Fruit fly (Drosophila melanogaster): Measurements from ENCODE around the gene ppk10.

ppk10 gene

dm6 chr2L:10474268-10474678 lies 22.1 kb upstream of the ppk10 start, which contains the start of gene RluA-1 (continued):
- peak; percentile 92 for TF ChIP-seq HLH54F (GFP tag; optimal IDR thresholded peaks at IDR 0.05)
- TF ChIP-seq CG12391 (tag; optimal IDR thresholded peaks at IDR 0.05): peak; percentile 100
- TF ChIP-seq br (optimal IDR thresholded peaks at IDR 0.05): no peak
- TF ChIP-seq CG4404 (GFP tag; IDR thresholded peaks at IDR 0.05): peak; percentile 98
- TF ChIP-seq CG10431 (GFP tag; optimal IDR thresholded peaks at IDR 0.05): peak; percentile 99
- TF ChIP-seq oc (tag; optimal IDR thresholded peaks at IDR 0.05): peak; percentile 100
- TF ChIP-seq CG7372 (GFP tag; IDR thresholded peaks at IDR 0.05): peak; percentile 98
- TF ChIP-seq CG14014 (GFP tag; IDR thresholded peaks at IDR 0.05): peak; percentile 99
- peak; percentile 87 for TF ChIP-seq lbe (GFP tag; optimal IDR thresholded peaks at IDR 0.05)
- TF ChIP-seq CG9437 (GFP tag; optimal IDR thresholded peaks at IDR 0.05): peak; percentile 97
- TF ChIP-seq CG3281 (GFP tag; optimal IDR thresholded peaks at IDR 0.05): peak; percentile 99
- TF ChIP-seq CG9609 (GFP tag; optimal IDR thresholded peaks at IDR 0.05): peak; percentile 92
- peak; percentile 99 for TF ChIP-seq gsb (GFP tag; IDR thresholded peaks at IDR 0.05)
- peak; percentile 64 for TF ChIP-seq p53 (GFP tag; optimal IDR thresholded peaks at IDR 0.05)
- TF ChIP-seq CG17612 (GFP tag; IDR thresholded peaks at IDR 0.05): peak; percentile 99
- TF ChIP-seq Bdp1 (GFP tag; optimal IDR thresholded peaks at IDR 0.05): peak; percentile 92
- peak; percentile 99 for TF ChIP-seq Fer1 (GFP tag; optimal IDR thresholded peaks at IDR 0.05)
- peak; percentile 99 for TF ChIP-seq HmgZ (tag; optimal IDR thresholded peaks at IDR 0.05)
- TF ChIP-seq Atf-2 (GFP tag; optimal IDR thresholded peaks at IDR 0.05): peak; percentile 95
- TF ChIP-seq Taf1 (GFP tag; IDR thresholded peaks at IDR 0.05): peak; percentile 93
- peak; percentile 96 for TF ChIP-seq CG8359 (GFP tag; optimal IDR thresholded peaks at IDR 0.05; ENCODE audit: borderline replicate concordance)
- peak; percentile 92 for TF ChIP-seq CG2116 (GFP tag; optimal IDR thresholded peaks at IDR 0.05)
- 0 out of 3 replicates have a peak, but pooled peaks have one; percentile 48 for TF ChIP-seq CG7963 (GFP tag; IDR thresholded peaks at IDR 0.05; ENCODE audit: partially characterized antibody)
- TF ChIP-seq shn (GFP tag; optimal IDR thresholded peaks at IDR 0.05): peak; percentile 84
- peak; percentile 95 for TF ChIP-seq NC2β (GFP tag; optimal IDR thresholded peaks at IDR 0.05)
- peak; percentile 91 for TF ChIP-seq Deaf1 (tag; optimal IDR thresholded peaks at IDR 0.05)
- peak; percentile 71 for TF ChIP-seq pb (GFP tag; optimal IDR thresholded peaks at IDR 0.05)
- TF ChIP-seq Abd-B (GFP tag; optimal IDR thresholded peaks at IDR 0.05): peak; percentile 97
- peak; percentile 71 for TF ChIP-seq knrl (GFP tag; IDR thresholded peaks at IDR 0.05; ENCODE audit: partially characterized antibody)
- TF ChIP-seq run (tag; optimal IDR thresholded peaks at IDR 0.05): peak; percentile 99
- peak; percentile 99 for TF ChIP-seq CG12299 (tag; optimal IDR thresholded peaks at IDR 0.05)
- peak; percentile 86 for TF ChIP-seq ftz-f1 (GFP tag; optimal IDR thresholded peaks at IDR 0.05)
- TF ChIP-seq slp2 (GFP tag; optimal IDR thresholded peaks at IDR 0.05): peak; percentile 68
- TF ChIP-seq grau (tag; optimal IDR thresholded peaks at IDR 0.05): peak; percentile 99
- TF ChIP-seq bbx (GFP tag; IDR thresholded peaks at IDR 0.05; ENCODE audit: partially characterized antibody): peak; percentile 52; the same call in 1 of the 2 replicates
- peak; percentile 98 for TF ChIP-seq CG16779 (GFP tag; IDR thresholded peaks at IDR 0.05)
- peak; percentile 100 for TF ChIP-seq CG17829 (tag; optimal IDR thresholded peaks at IDR 0.05)
- TF ChIP-seq CG16815 (GFP tag; optimal IDR thresholded peaks at IDR 0.05): peak; percentile 98
- no peak for TF ChIP-seq zen2 (GFP tag; IDR thresholded peaks at IDR 0.05; ENCODE audit: partially characterized antibody)
- peak; percentile 99 for TF ChIP-seq rib (GFP tag; IDR thresholded peaks at IDR 0.05)
- TF ChIP-seq cad (GFP tag; optimal IDR thresholded peaks at IDR 0.05): no peak
- peak; percentile 100 for TF ChIP-seq Ssrp (tag; optimal IDR thresholded peaks at IDR 0.05)
- TF ChIP-seq CG8924 (tag; optimal IDR thresholded peaks at IDR 0.05): peak; percentile 100
- peak; percentile 99 for TF ChIP-seq Rfx (GFP tag; IDR thresholded peaks at IDR 0.05)
- peak; percentile 65 for TF ChIP-seq Hmx (GFP tag; optimal IDR thresholded peaks at IDR 0.05)
- TF ChIP-seq lab (GFP tag; optimal IDR thresholded peaks at IDR 0.05): peak; percentile 99
- peak; percentile 70 for TF ChIP-seq crol (GFP tag; IDR thresholded peaks at IDR 0.05)
- peak; percentile 44 for TF ChIP-seq Dref (GFP tag; IDR thresholded peaks at IDR 0.05)
- peak; percentile 100 for TF ChIP-seq CG17359 (tag; optimal IDR thresholded peaks at IDR 0.05)
- no peak for TF ChIP-seq lov (optimal IDR thresholded peaks at IDR 0.05)
- peak; percentile 99 for TF ChIP-seq lov (GFP tag; IDR thresholded peaks at IDR 0.05)

Data from whole organism, embryonic.